Worm (Caenorhabditis elegans) whole organism, early embryonic: ENCODE measurements around the gene F37A8.5.

ENCODE experiments used
- B0310.2 ChIP-seq: sonication (generic microtip); optimal IDR thresholded peaks from 2 replicates; lab custom pipeline; 2016; ENCODE audit warnings: mild to moderate bottlenecking, missing genetic modification characterization, missing compliant biosample characterization
- ama-1 ChIP-seq: fragments of 150-350 bp; optimal IDR thresholded peaks from 2 replicates; lab custom pipeline; 2014
- ceh-13 ChIP-seq: fragments of 200-800 bp; sonication (Bioruptor generic); optimal IDR thresholded peaks from 2 replicates; lab custom pipeline; 2018; ENCODE audit warnings: mild to moderate bottlenecking, missing genetic modification characterization, missing compliant biosample characterization
- ets-7 ChIP-seq: sonication (generic microtip); optimal IDR thresholded peaks from 2 replicates; lab custom pipeline; 2016; ENCODE audit warnings: missing genotype, missing genetic modification characterization, missing compliant biosample characterization
- hmg-4 ChIP-seq: fragments of 200-800 bp; sonication (Bioruptor generic); optimal IDR thresholded peaks from 2 replicates; lab custom pipeline; 2018; ENCODE audit warnings: mild to moderate bottlenecking, missing genetic modification characterization, missing compliant biosample characterization
- scrt-1 ChIP-seq: fragments of 200-800 bp; sonication (Bioruptor generic); IDR thresholded peaks from 2 replicates; pipeline ENCODE4 v1.3.6; 2022; ENCODE audit warnings: missing genetic modification characterization, missing compliant biosample characterization
- tbx-37 ChIP-seq: fragments of 200-800 bp; sonication (Bioruptor generic); conservative IDR thresholded peaks from 2 replicates; pipeline ENCODE4 v1.3.6; 2022; ENCODE audit warnings: missing genetic modification reagents, missing genetic modification characterization, missing compliant biosample characterization

DNA sequence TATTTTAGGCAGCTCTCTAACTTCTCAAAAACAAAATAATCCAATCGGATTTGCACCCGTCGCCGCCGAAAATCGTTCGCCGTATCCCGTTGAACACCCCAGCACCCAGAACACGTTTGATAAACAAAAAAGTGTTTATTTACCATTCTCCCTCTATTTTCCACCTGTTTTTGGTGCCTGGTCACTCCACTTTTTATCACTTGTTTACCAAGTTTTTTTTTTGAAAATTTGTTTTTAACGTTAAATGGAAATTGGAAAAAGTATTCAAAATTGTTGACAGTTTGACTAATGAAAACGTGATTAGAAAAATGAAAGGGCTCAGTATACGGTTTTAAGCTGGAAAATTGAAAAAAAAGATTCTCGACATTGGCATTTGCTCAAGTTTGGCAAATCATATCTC lies 18.6 kb downstream of the F37A8.5 start:
- TF ChIP-seq ceh-13 (no peak), ama-1 (lab: Kevin White, UChicago) (no peak), ets-7 (no peak), B0310.2 (tag; lab: Kevin White, UChicago) (no peak), tbx-37 (GFP tag; lab: Robert Waterston, UW) (no peak), hmg-4 (no peak), scrt-1 (GFP tag; lab: Robert Waterston, UW) (no peak)
